Worm (Caenorhabditis elegans): ENCODE data around the gene C23H4.6.

DNA sequence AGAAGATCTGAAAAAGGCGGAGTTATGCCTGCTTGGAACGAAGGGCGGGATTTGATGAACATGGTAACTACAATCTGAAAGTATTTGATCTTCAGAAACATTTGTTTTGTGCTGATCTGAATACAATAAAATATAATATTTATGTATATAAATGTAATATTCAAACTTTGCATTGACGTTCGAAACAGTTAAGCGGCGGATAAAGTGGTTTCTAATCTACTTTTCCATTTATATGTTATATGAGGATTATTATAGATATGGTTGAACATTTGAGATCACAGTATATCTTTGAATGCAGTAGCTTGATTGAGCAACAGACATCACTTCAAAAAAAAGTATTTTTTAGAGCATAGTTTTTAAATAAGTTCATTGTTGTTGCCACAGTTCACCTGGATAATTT lies 38.5 kb downstream of the C23H4.6 start, which contains the start of gene H19J13.2:
- no peak for TF ChIP-seq pha-4 (tag; optimal IDR thresholded peaks at IDR 0.05)
- TF ChIP-seq mab-5 (tag; optimal IDR thresholded peaks at IDR 0.05): no peak
- no peak for TF ChIP-seq ham-2 (GFP tag; optimal IDR thresholded peaks at IDR 0.05)
- no peak for TF ChIP-seq ceh-83 (GFP tag; optimal IDR thresholded peaks at IDR 0.05)
- TF ChIP-seq cnd-1 (tag; optimal IDR thresholded peaks at IDR 0.05): no peak
- no peak for TF ChIP-seq unc-39 (tag; optimal IDR thresholded peaks at IDR 0.05)
- TF ChIP-seq lsy-2 (tag; optimal IDR thresholded peaks at IDR 0.05): no peak
- no peak for TF ChIP-seq ztf-11 (tag; optimal IDR thresholded peaks at IDR 0.05)
- no peak for TF ChIP-seq elt-3 (tag; optimal IDR thresholded peaks at IDR 0.05)
- no peak for TF ChIP-seq elt-1 (tag; optimal IDR thresholded peaks at IDR 0.05; ENCODE audit: borderline replicate concordance, insufficient read depth)
- no peak for TF ChIP-seq nhr-12 (tag; optimal IDR thresholded peaks at IDR 0.05)
- TF ChIP-seq mep-1 (tag; optimal IDR thresholded peaks at IDR 0.05): no peak
- TF ChIP-seq nhr-76 (tag; optimal IDR thresholded peaks at IDR 0.05): no peak

All from whole organism, mixed stage, embryonic.